Worm (Caenorhabditis elegans): Measurements from ENCODE around the gene col-109.

col-109 gene

DNA sequence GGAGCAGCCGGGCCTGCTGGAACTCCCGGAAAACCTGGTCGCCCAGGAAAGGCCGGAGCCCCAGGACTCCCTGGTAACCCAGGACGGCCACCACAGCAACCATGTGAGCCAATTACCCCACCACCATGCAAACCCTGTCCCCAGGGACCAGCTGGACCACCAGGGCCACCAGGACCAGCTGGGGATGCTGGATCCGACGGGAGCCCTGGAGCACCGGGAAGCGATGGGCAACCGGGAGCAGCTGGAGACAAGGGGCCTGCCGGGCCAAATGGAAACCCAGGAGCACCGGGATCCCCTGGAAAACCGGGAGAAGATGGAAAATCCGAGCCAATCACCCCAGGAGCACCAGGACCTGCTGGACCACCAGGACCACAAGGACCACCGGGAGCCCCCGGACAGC, 51.0 kb downstream of the col-109 start (continued):
- TF ChIP-seq tbx-2 (tag; optimal IDR thresholded peaks at IDR 0.05) (no peak), ceh-34 (tag; optimal IDR thresholded peaks at IDR 0.05) (peak; percentile 21), sox-2 (GFP tag; IDR thresholded peaks at IDR 0.05) (no peak), mec-3 (tag; optimal IDR thresholded peaks at IDR 0.05; ENCODE audit: borderline replicate concordance) (peak; percentile 81), sox-4 (tag; optimal IDR thresholded peaks at IDR 0.05) (no peak), ceh-6 (GFP tag; optimal IDR thresholded peaks at IDR 0.05) (no peak), sdc-2 (tag; optimal IDR thresholded peaks at IDR 0.05) (peak; percentile 25), C08G9.2 (tag; optimal IDR thresholded peaks at IDR 0.05) (peak; percentile 18), unc-86 (tag; optimal IDR thresholded peaks at IDR 0.05) (no peak), tbx-7 (tag; optimal IDR thresholded peaks at IDR 0.05) (no peak), lim-6 (tag; optimal IDR thresholded peaks at IDR 0.05) (no peak), dve-1 (tag; optimal IDR thresholded peaks at IDR 0.05) (no peak), dmd-4 (tag; optimal IDR thresholded peaks at IDR 0.05; ENCODE audit: borderline replicate concordance) (no peak), K09A11.1 (tag; optimal IDR thresholded peaks at IDR 0.05; ENCODE audit: insufficient read depth) (no peak), ceh-48 (tag; optimal IDR thresholded peaks at IDR 0.05) (no peak), fkh-6 (tag; optimal IDR thresholded peaks at IDR 0.05) (no peak)

DNA sequence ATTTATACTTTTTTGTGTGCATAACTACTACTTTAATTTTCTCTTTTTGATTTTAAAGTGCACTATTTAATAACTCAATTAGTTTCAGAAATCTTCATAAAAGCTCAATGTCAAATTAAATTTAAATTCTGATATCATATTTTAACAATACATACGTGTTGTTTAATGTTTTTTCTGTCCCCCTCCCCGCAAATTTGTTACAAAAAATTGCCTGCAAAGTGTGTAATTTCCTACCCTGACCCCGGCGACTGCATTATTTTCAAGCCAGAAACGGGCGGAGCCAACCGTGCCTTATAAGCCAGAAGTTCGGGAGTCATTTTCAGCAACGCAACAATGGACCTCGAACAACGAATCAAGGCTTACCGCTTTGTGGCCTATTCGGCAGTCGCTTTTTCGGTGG, 51.8 kb downstream of the col-109 start, which contains the start of gene col-108:
Gene col-108 (plus strand): TSS at position 301 of the 400 bp plus-strand sequence.
- TF ChIP-seq tbx-2 (tag; optimal IDR thresholded peaks at IDR 0.05), result no peak
- no peak for TF ChIP-seq ets-4 (tag; optimal IDR thresholded peaks at IDR 0.05)
- no peak for TF ChIP-seq ceh-31 (tag; optimal IDR thresholded peaks at IDR 0.05)
- no peak for TF ChIP-seq unc-42 (tag; optimal IDR thresholded peaks at IDR 0.05)
- no peak for TF ChIP-seq tbx-7 (tag; optimal IDR thresholded peaks at IDR 0.05)
- TF ChIP-seq pax-1 (tag; optimal IDR thresholded peaks at IDR 0.05), result no peak
- TF ChIP-seq ceh-6 (GFP tag; optimal IDR thresholded peaks at IDR 0.05), result no peak

All from whole organism, late embryonic.